Worm (Caenorhabditis elegans) whole organism, midembryonic: ENCODE results near the gene fpn-1.2.

Source experiments
- T22C8.4 ChIP-seq: fragments of 200-800 bp; sonication (Bioruptor generic); IDR thresholded peaks from 2 replicates; pipeline ENCODE4 v1.3.6; 2022; ENCODE audit warnings: missing genetic modification characterization, missing compliant biosample characterization
- cog-1 ChIP-seq: sonication (generic microtip); optimal IDR thresholded peaks from 2 replicates; lab custom pipeline; 2016; ENCODE audit warnings: missing genetic modification characterization, missing compliant biosample characterization
- flt-1 ChIP-seq: fragments of 200-800 bp; sonication (Bioruptor generic); IDR thresholded peaks from 2 replicates; pipeline ENCODE4 v1.3.6; 2022; ENCODE audit warnings: missing genetic modification characterization, missing compliant biosample characterization
- klf-2 ChIP-seq: fragments of 200-800 bp; sonication (Bioruptor generic); conservative IDR thresholded peaks from 2 replicates; pipeline ENCODE4 v1.3.6; 2022; ENCODE audit warnings: missing genetic modification reagents, missing genetic modification characterization, missing compliant biosample characterization
- med-1 ChIP-seq: sonication (generic microtip); optimal IDR thresholded peaks from 2 replicates; lab custom pipeline; 2017; ENCODE audit warnings: missing genetic modification characterization, mild to moderate bottlenecking, missing compliant biosample characterization, antibody characterized with exemption, missing genetic modification reagents; ENCODE audit not compliant: insufficient read depth
- ztf-23 ChIP-seq: fragments of 200-800 bp; sonication (Bioruptor generic); IDR thresholded peaks from 2 replicates; pipeline ENCODE4 v1.3.6; 2022; ENCODE audit warnings: missing genetic modification reagents, missing genetic modification characterization, missing compliant biosample characterization
- ztf-29 ChIP-seq: fragments of 200-800 bp; sonication (Bioruptor generic); IDR thresholded peaks from 2 replicates; pipeline ENCODE4 v1.3.6; 2022; ENCODE audit warnings: missing genetic modification reagents, missing genetic modification characterization, missing compliant biosample characterization

- TF ChIP-seq med-1 (GFP tag; lab: Kevin White, UChicago) (no peak), flt-1 (GFP tag; lab: Robert Waterston, UW) (no peak), ztf-29 (GFP tag; lab: Robert Waterston, UW) (no peak), T22C8.4 (GFP tag; lab: Robert Waterston, UW) (no peak), klf-2 (GFP tag; lab: Robert Waterston, UW) (no peak), cog-1 (tag; lab: Kevin White, UChicago) (no peak), ztf-23 (GFP tag; lab: Robert Waterston, UW) (no peak)
Measured at ce11 chrV:1467444-1467843, 2.9 kb upstream of the fpn-1.2 start, which contains the start of gene gid-8.
